Worm (Caenorhabditis elegans): ENCODE results near the gene gpx-7.

- TF ChIP-seq ama-1 (optimal IDR thresholded peaks at IDR 0.05) (no peak), flt-1 (GFP tag; IDR thresholded peaks at IDR 0.05) (no peak), tbx-37 (GFP tag; conservative IDR thresholded peaks at IDR 0.05) (no peak), tbx-11 (GFP tag; IDR thresholded peaks at IDR 0.05) (no peak), pes-1 (GFP tag; IDR thresholded peaks at IDR 0.05) (no peak), hmg-4 (GFP tag; optimal IDR thresholded peaks at IDR 0.05) (no peak), hmbx-1 (tag; optimal IDR thresholded peaks at IDR 0.05) (no peak), B0310.2 (tag; optimal IDR thresholded peaks at IDR 0.05) (no peak), F13C5.2 (tag; optimal IDR thresholded peaks at IDR 0.05) (no peak)
These were observed 23.0 kb downstream of the gpx-7 start, which contains the start of gene mec-7 for ce11 chrX:7776509-7777001.

Measured in whole organism, early embryonic.